Worm (Caenorhabditis elegans): ENCODE measurements around the gene srxa-2.

Gene srxa-2

DNA sequence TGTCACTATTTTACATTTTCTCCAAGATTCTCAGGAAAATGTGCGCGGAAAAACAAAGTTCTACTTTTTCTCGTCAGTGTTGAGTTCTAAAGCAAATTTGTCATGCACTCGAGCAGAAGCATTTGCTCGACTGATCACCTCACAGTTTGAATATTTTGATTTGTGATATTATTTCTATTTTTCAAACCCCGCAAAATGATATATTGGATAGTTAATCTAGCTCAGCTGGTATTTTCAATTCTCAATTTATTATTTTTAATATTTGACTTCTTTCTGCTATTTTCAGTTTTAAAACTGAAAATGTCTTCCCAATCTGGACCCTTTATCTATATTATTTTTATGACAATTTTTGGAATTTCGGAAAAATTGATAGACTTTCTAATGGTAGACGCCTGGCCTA, at the start of gene srxa-2:
TSS of gene srxa-2 (plus strand) at position 301 of the 400 bp plus-strand sequence.
- TF ChIP-seq dao-5 (tag; optimal IDR thresholded peaks at IDR 0.05) (no peak), W03F9.2 (tag; optimal IDR thresholded peaks at IDR 0.05) (no peak), him-1 (tag; optimal IDR thresholded peaks at IDR 0.05) (no peak)

- no peak for TF ChIP-seq him-1 (tag; optimal IDR thresholded peaks at IDR 0.05)
- TF ChIP-seq dao-5 (tag; optimal IDR thresholded peaks at IDR 0.05), result no peak
- TF ChIP-seq W03F9.2 (tag; optimal IDR thresholded peaks at IDR 0.05), result no peak
Observed at ce11 chrIV:9374529-9374928, 48.7 kb upstream of the srxa-2 start, which contains the start of gene C10C5.3. Gene C10C5.3 (plus strand): TSS chrIV:9374829.

DNA sequence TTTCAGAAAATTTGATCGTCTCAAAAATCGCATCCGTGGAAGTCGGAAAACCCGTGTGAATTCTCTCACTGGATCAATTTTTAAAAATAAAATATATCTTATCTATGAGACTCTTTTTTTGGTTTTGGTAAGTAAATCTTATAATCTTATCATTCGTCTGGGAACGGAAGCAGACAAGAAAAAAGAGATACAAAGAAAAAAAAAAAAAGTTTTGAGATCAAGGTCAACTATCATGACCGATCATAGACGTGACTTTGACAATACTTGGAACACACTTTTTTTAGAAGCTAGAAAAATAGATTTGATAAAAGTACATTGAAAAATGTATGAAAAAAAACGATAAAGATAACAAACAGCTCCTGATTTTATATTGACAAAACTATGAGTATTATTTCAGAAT, 46.6 kb upstream of the srxa-2 start:
- TF ChIP-seq dao-5 (tag; optimal IDR thresholded peaks at IDR 0.05) (no peak), W03F9.2 (tag; optimal IDR thresholded peaks at IDR 0.05) (no peak), him-1 (tag; optimal IDR thresholded peaks at IDR 0.05) (no peak)

- TF ChIP-seq dao-5 (tag; optimal IDR thresholded peaks at IDR 0.05) (no peak), him-1 (tag; optimal IDR thresholded peaks at IDR 0.05) (no peak), W03F9.2 (tag; optimal IDR thresholded peaks at IDR 0.05) (no peak)
Observed at ce11 chrIV:9378272-9378671, 44.9 kb upstream of the srxa-2 start, which contains the start of gene C10C5.4. Gene C10C5.4 (plus strand): TSS chrIV:9378552.

DNA sequence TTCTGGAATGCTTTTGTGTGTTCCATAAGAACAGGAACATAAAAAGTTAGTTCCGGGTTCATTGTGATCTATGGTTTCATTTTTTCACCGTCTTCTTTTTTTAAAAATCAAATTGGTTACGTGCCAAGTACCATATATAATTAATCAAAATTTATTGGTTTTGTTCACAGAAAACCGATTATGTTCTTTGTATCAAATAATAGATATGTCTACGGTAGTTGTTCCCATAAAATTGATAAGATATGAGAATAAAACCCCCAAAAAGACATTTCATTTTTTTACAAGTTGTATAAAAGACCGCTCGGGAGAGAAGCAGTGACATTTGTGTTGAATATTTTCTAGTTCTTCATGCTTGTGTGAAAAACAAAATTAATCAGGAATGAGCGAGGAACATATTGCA, 42.1 kb upstream of the srxa-2 start, which contains the start of gene C10C5.5:
TSS of gene C10C5.5 (plus strand) at position 301 of the 400 bp plus-strand sequence.
- no peak for TF ChIP-seq him-1 (tag; optimal IDR thresholded peaks at IDR 0.05)
- no peak for TF ChIP-seq dao-5 (tag; optimal IDR thresholded peaks at IDR 0.05)
- TF ChIP-seq W03F9.2 (tag; optimal IDR thresholded peaks at IDR 0.05), result no peak

DNA sequence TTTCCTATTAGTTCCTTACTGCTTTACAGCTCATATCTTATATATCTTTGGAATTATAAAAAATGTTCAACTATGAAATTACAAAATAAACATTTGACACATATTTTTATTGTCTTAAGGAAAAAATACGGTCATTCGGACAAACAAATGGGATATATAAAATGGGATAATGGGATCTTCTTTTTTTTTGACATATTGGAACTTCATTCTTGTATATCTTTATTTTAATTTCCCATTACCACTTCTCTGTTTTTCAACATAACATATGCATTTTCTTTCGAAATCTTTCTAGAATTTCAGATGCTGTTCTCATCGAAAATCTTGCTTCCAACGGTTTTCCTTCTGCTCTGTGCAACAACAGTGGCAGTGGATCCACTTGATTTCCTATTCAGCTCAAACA, 38.4 kb upstream of the srxa-2 start, which contains the start of gene C10C5.7:
TSS of gene C10C5.7 (plus strand) at position 301 of the 400 bp plus-strand sequence.
- TF ChIP-seq dao-5 (tag; optimal IDR thresholded peaks at IDR 0.05) (no peak), him-1 (tag; optimal IDR thresholded peaks at IDR 0.05) (no peak), W03F9.2 (tag; optimal IDR thresholded peaks at IDR 0.05) (no peak)

ce11 chrIV:9386038-9386437, 37.2 kb upstream of the srxa-2 start, which contains the start of gene daf-15:
Gene daf-15 (plus strand): TSS chrIV:9386208.
- TF ChIP-seq dao-5 (tag; optimal IDR thresholded peaks at IDR 0.05) (no peak), W03F9.2 (tag; optimal IDR thresholded peaks at IDR 0.05) (peak; percentile 30)

DNA sequence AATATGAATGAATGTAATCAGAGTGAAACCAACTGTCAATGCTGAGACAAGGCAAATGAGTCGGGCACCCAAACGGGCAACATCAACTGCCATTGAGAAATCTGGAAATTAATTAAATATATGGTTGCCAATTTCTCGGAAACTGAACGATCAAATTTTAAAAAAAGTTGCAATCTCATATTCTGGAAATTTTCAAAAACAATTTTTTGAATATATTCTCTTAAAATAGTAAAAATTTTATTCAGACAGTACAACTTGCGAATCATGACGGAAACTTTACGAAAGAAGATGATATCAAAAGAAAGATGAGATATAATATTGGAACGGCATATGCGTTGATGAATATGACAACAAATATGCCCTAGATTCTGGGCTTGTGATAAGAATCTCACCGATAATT, 27.1 kb upstream of the srxa-2 start, which contains the start of gene col-121:
TSS of gene col-121 (minus strand) at position 101 of the 400 bp plus-strand sequence.
- no peak for TF ChIP-seq dao-5 (tag; optimal IDR thresholded peaks at IDR 0.05)
- TF ChIP-seq W03F9.2 (tag; optimal IDR thresholded peaks at IDR 0.05), result no peak
- no peak for TF ChIP-seq him-1 (tag; optimal IDR thresholded peaks at IDR 0.05)

- no peak for TF ChIP-seq W03F9.2 (tag; optimal IDR thresholded peaks at IDR 0.05)
- TF ChIP-seq him-1 (tag; optimal IDR thresholded peaks at IDR 0.05), result no peak
- no peak for TF ChIP-seq dao-5 (tag; optimal IDR thresholded peaks at IDR 0.05)
Observed at ce11 chrIV:9397278-9397677, 25.9 kb upstream of the srxa-2 start, which contains the start of gene F56D5.3. Gene F56D5.3 (plus strand): TSS chrIV:9397578.

- TF ChIP-seq W03F9.2 (tag; optimal IDR thresholded peaks at IDR 0.05) (no peak), dao-5 (tag; optimal IDR thresholded peaks at IDR 0.05) (no peak)
Observed at ce11 chrIV:9398512-9398911, 24.7 kb upstream of the srxa-2 start, which contains the start of gene F56D5.2. Gene F56D5.2 (minus strand): TSS chrIV:9398612.

DNA sequence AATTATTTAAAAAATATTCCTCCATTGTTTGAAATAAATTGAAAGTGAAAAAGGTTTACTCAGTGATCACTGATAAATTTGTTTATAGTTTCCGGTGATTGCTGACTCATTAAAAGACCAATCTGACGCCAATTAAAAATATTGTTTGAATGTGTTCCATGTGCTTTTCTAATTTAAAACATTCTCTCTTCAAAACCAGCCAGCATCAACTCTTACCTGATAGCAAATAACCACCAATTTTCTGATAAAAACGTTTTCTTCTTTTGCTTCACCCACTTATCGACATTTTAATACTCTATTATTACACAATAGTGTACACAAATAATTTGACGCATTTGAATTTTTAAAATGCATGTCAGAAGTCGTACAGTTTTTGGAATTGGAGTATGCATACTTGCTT, 21.5 kb upstream of the srxa-2 start, which contains the start of gene F56D5.6:
TSS of gene F56D5.6 (plus strand) at position 208 of the 400 bp plus-strand sequence.
- TF ChIP-seq dao-5 (tag; optimal IDR thresholded peaks at IDR 0.05), result no peak
- no peak for TF ChIP-seq W03F9.2 (tag; optimal IDR thresholded peaks at IDR 0.05)
- no peak for TF ChIP-seq him-1 (tag; optimal IDR thresholded peaks at IDR 0.05)

- TF ChIP-seq W03F9.2 (tag; optimal IDR thresholded peaks at IDR 0.05) (no peak), him-1 (tag; optimal IDR thresholded peaks at IDR 0.05) (no peak), dao-5 (tag; optimal IDR thresholded peaks at IDR 0.05) (no peak)
Observed at ce11 chrIV:9403761-9404420, 19.3 kb upstream of the srxa-2 start.

ce11 chrIV:9408004-9408403, 15.2 kb upstream of the srxa-2 start, which contains the start of gene F56D5.5:
Gene F56D5.5 (minus strand): TSS chrIV:9408104.
- no peak for TF ChIP-seq him-1 (tag; optimal IDR thresholded peaks at IDR 0.05)
- TF ChIP-seq dao-5 (tag; optimal IDR thresholded peaks at IDR 0.05), result no peak

DNA sequence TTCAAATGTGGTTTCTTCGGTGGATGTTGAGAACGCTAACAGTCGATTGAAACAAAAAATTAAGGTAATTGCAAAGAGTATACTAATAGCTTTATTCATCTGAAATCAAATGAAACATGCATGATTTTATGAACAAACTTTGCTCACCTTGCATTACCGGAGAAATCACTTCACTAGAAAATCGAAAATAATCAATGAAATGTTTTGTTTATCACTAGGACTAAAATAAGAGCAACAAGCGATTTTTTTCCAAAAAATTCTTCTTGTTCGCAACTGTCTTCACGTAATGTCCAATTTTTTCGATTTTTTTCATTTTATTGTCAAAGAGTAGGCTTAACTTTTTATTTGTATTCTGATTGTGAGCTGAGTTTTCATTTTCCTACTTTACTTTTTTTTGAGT, 787 bp upstream of the srxa-2 start, which contains the start of gene F56D5.9:
TSS of gene F56D5.9 (minus strand) at position 101 of the 400 bp plus-strand sequence.
- no peak for TF ChIP-seq him-1 (tag; optimal IDR thresholded peaks at IDR 0.05)
- TF ChIP-seq dao-5 (tag; optimal IDR thresholded peaks at IDR 0.05), result no peak
- no peak for TF ChIP-seq W03F9.2 (tag; optimal IDR thresholded peaks at IDR 0.05)

Data from whole organism, L4/young adult.